Worm (Caenorhabditis elegans) whole organism, young adult: ENCODE data around the gene srn-1.

Experiments
- C06A6.2 ChIP-seq: fragments of 200-800 bp; sonication (Bioruptor generic); conservative IDR thresholded peaks from 2 replicates; pipeline ENCODE4 v1.3.6; 2022; ENCODE audit warnings: missing genetic modification characterization, missing compliant biosample characterization
- F37B4.10 ChIP-seq: fragments of 200-800 bp; sonication (Bioruptor generic); IDR thresholded peaks from 2 replicates; pipeline ENCODE4 v1.3.6; 2022; ENCODE audit warnings: missing genetic modification characterization, missing compliant biosample characterization
- F57A8.1 ChIP-seq: fragments of 200-800 bp; sonication (Bioruptor generic); optimal IDR thresholded peaks from 2 replicates; lab custom pipeline; 2018; ENCODE audit warnings: mild to moderate bottlenecking, missing genetic modification characterization, moderate library complexity, missing compliant biosample characterization
- F57C9.4 ChIP-seq: sonication (generic microtip); optimal IDR thresholded peaks from 2 replicates; lab custom pipeline; 2017; ENCODE audit warnings: mild to moderate bottlenecking, missing genetic modification characterization, missing compliant biosample characterization
- K11D2.4 ChIP-seq: fragments of 200-800 bp; sonication (Bioruptor generic); IDR thresholded peaks from 2 replicates; pipeline ENCODE4 v1.3.6; 2022; ENCODE audit warnings: missing genetic modification reagents, missing genetic modification characterization, missing compliant biosample characterization
- K12H6.12 ChIP-seq: fragments of 200-800 bp; sonication (Bioruptor generic); optimal IDR thresholded peaks from 2 replicates; lab custom pipeline; 2018; ENCODE audit warnings: mild to moderate bottlenecking, missing genetic modification characterization, missing compliant biosample characterization
- T07F8.4 ChIP-seq: sonication (generic microtip); optimal IDR thresholded peaks from 2 replicates; lab custom pipeline; 2016; ENCODE audit warnings: mild to moderate bottlenecking, missing genetic modification characterization, moderate library complexity, missing compliant biosample characterization
- T26A5.8 ChIP-seq: sonication (generic microtip); optimal IDR thresholded peaks from 2 replicates; lab custom pipeline; 2016; ENCODE audit warnings: missing genetic modification characterization, missing compliant biosample characterization
- Y53F4B.3 ChIP-seq: fragments of 200-800 bp; sonication (Bioruptor generic); IDR thresholded peaks from 2 replicates; pipeline ENCODE4 v1.3.6; 2022; ENCODE audit warnings: missing genetic modification reagents, missing genetic modification characterization, missing compliant biosample characterization
- Y53G8AR.9 ChIP-seq: fragments of 200-800 bp; sonication (Bioruptor generic); conservative IDR thresholded peaks from 2 replicates; pipeline ENCODE4 v1.3.6; 2022; ENCODE audit warnings: missing genetic modification reagents, missing genetic modification characterization, missing compliant biosample characterization
- Y79H2A.3 ChIP-seq: fragments of 200-800 bp; sonication (Bioruptor generic); conservative IDR thresholded peaks from 2 replicates; pipeline ENCODE4 v1.3.6; 2022; ENCODE audit warnings: missing genetic modification reagents, missing genetic modification characterization, missing compliant biosample characterization
- akir-1 ChIP-seq: fragments of 200-800 bp; sonication (Bioruptor generic); optimal IDR thresholded peaks from 2 replicates; lab custom pipeline; 2018; ENCODE audit warnings: mild to moderate bottlenecking, missing genetic modification characterization, moderate library complexity, missing compliant biosample characterization
- ama-1 ChIP-seq, 3 experiments: fragments of 150-350 bp in 1 of 3; sonication (generic microtip) in 2 of 3; optimal IDR thresholded peaks; 2 replicates each; lab custom pipeline; 2014 to 2018; ENCODE audit warnings: missing biosample characterization in 2 of 3, missing genetic modification characterization in 2 of 3, missing genetic modification reagents in 2 of 3
- attf-3 ChIP-seq: fragments of 200-800 bp; sonication (Bioruptor generic); conservative IDR thresholded peaks from 2 replicates; pipeline ENCODE4 v1.3.6; 2022; ENCODE audit warnings: missing genetic modification reagents, missing genetic modification characterization, missing compliant biosample characterization
- attf-6 ChIP-seq: fragments of 200-800 bp; sonication (Bioruptor generic); IDR thresholded peaks from 2 replicates; pipeline ENCODE4 v1.3.6; 2022; ENCODE audit warnings: missing genetic modification reagents, missing genetic modification characterization, missing compliant biosample characterization
- chd-7 ChIP-seq: sonication (generic microtip); optimal IDR thresholded peaks from 2 replicates; lab custom pipeline; 2016; ENCODE audit warnings: mild to moderate bottlenecking, missing genetic modification characterization, moderate library complexity, missing compliant biosample characterization
- dpl-1 ChIP-seq: fragments of 150-350 bp; optimal IDR thresholded peaks from 2 replicates; lab custom pipeline; 2014; ENCODE audit warnings: missing biosample characterization, missing genetic modification reagents, missing genetic modification characterization
- egl-44 ChIP-seq: fragments of 200-800 bp; sonication (Bioruptor generic); IDR thresholded peaks from 2 replicates; pipeline ENCODE4 v1.3.6; 2022; ENCODE audit warnings: missing genetic modification reagents, missing genetic modification characterization, missing compliant biosample characterization
- egrh-3 ChIP-seq: fragments of 200-800 bp; sonication (Bioruptor generic); IDR thresholded peaks from 2 replicates; pipeline ENCODE4 v1.3.6; 2022; ENCODE audit warnings: missing genetic modification reagents, missing genetic modification characterization, missing compliant biosample characterization
- ekl-4 ChIP-seq: fragments of 200-800 bp; sonication (Bioruptor generic); IDR thresholded peaks from 2 replicates; pipeline ENCODE4 v1.3.6; 2022; ENCODE audit warnings: missing genetic modification reagents, missing genetic modification characterization, missing compliant biosample characterization
- ets-4 ChIP-seq: fragments of 200-800 bp; sonication (Bioruptor generic); optimal IDR thresholded peaks from 2 replicates; lab custom pipeline; 2018; ENCODE audit warnings: mild to moderate bottlenecking, missing genetic modification characterization, missing compliant biosample characterization
- gei-17 ChIP-seq: fragments of 200-800 bp; sonication (Bioruptor generic); optimal IDR thresholded peaks from 2 replicates; lab custom pipeline; 2018; ENCODE audit warnings: mild to moderate bottlenecking, missing genetic modification characterization, missing compliant biosample characterization
- hmg-1.2 ChIP-seq: fragments of 200-800 bp; sonication (Bioruptor generic); IDR thresholded peaks from 2 replicates; pipeline ENCODE4 v1.3.6; 2022; ENCODE audit warnings: missing genetic modification reagents, missing genetic modification characterization, missing compliant biosample characterization
- lin-26 ChIP-seq: fragments of 200-800 bp; sonication (Bioruptor generic); IDR thresholded peaks from 2 replicates; pipeline ENCODE4 v1.3.6; 2022; ENCODE audit warnings: missing genetic modification reagents, missing genetic modification characterization, missing compliant biosample characterization
- lin-35 ChIP-seq, 3 experiments: fragments of 150-350 bp in 2 of 3; sonication (generic microtip) in 1 of 3; optimal IDR thresholded peaks; 2 replicates each; lab custom pipeline; 2014 to 2018; ENCODE audit warnings: missing biosample characterization in 3 of 3, missing genetic modification characterization in 3 of 3, missing genetic modification reagents in 3 of 3
- lin-40 ChIP-seq: sonication (generic microtip); optimal IDR thresholded peaks from 2 replicates; lab custom pipeline; 2016; ENCODE audit warnings: missing genetic modification characterization, mild to moderate bottlenecking, missing compliant biosample characterization, missing genotype, missing genetic modification reagents
- lin-54 ChIP-seq: fragments of 200-800 bp; sonication (Bioruptor generic); optimal IDR thresholded peaks from 2 replicates; lab custom pipeline; 2018; ENCODE audit warnings: mild to moderate bottlenecking, missing genetic modification characterization, missing compliant biosample characterization
- lsl-1 ChIP-seq: fragments of 200-800 bp; sonication (Bioruptor generic); optimal IDR thresholded peaks from 2 replicates; lab custom pipeline; 2018; ENCODE audit warnings: mild to moderate bottlenecking, missing genetic modification characterization, moderate library complexity, missing compliant biosample characterization
- lsy-27 ChIP-seq: sonication (generic microtip); optimal IDR thresholded peaks from 2 replicates; lab custom pipeline; 2017; ENCODE audit warnings: missing genetic modification characterization, mild to moderate bottlenecking, missing compliant biosample characterization, antibody characterized with exemption, missing genotype, borderline replicate concordance; ENCODE audit not compliant: insufficient read depth
- mcd-1 ChIP-seq: fragments of 200-800 bp; sonication (Bioruptor generic); IDR thresholded peaks from 2 replicates; pipeline ENCODE4 v1.3.6; 2022; ENCODE audit warnings: missing genetic modification reagents, missing genetic modification characterization, missing compliant biosample characterization
- mel-28 ChIP-seq: sonication (generic microtip); optimal IDR thresholded peaks from 2 replicates; lab custom pipeline; 2016; ENCODE audit warnings: borderline replicate concordance, mild to moderate bottlenecking, missing genetic modification characterization, missing compliant biosample characterization
- mes-4 ChIP-seq: sonication (generic microtip); optimal IDR thresholded peaks from 2 replicates; lab custom pipeline; 2016; ENCODE audit warnings: missing genotype, missing genetic modification characterization, missing compliant biosample characterization
- nfya-2 ChIP-seq: fragments of 200-800 bp; sonication (Bioruptor generic); IDR thresholded peaks from 2 replicates; pipeline ENCODE4 v1.3.6; 2022; ENCODE audit warnings: missing genetic modification reagents, missing genetic modification characterization, missing compliant biosample characterization
- nhr-27 ChIP-seq: fragments of 200-800 bp; sonication (Bioruptor generic); optimal IDR thresholded peaks from 2 replicates; lab custom pipeline; 2018; ENCODE audit warnings: mild to moderate bottlenecking, missing genetic modification characterization, moderate library complexity, missing compliant biosample characterization
- nhr-90 ChIP-seq: sonication (generic microtip); optimal IDR thresholded peaks from 2 replicates; lab custom pipeline; 2016; ENCODE audit warnings: missing genotype, mild to moderate bottlenecking, missing genetic modification characterization, missing compliant biosample characterization
- rec-8 ChIP-seq, 2 experiments: sonication (generic microtip); optimal IDR thresholded peaks; 2 replicates each; lab custom pipeline; 2016; ENCODE audit warnings: mild to moderate bottlenecking in 2 of 2, missing genetic modification characterization in 2 of 2, missing genetic modification reagents in 2 of 2, missing genotype in 2 of 2, missing biosample characterization in 1 of 2, missing compliant biosample characterization in 1 of 2, moderate library complexity in 1 of 2
- snpc-1.1 ChIP-seq: sonication (generic microtip); optimal IDR thresholded peaks from 2 replicates; lab custom pipeline; 2017; ENCODE audit warnings: missing genetic modification characterization, mild to moderate bottlenecking, missing compliant biosample characterization, antibody characterized with exemption, moderate library complexity, missing genotype, missing genetic modification reagents; ENCODE audit not compliant: insufficient read depth
- snpc-4 ChIP-seq, 5 experiments: fragments of 150-350 bp in 1 of 5; sonication (generic microtip) in 4 of 5; optimal IDR thresholded peaks; 2 replicates each; lab custom pipeline; 2014 to 2018; ENCODE audit warnings: missing genetic modification characterization in 5 of 5, missing biosample characterization in 3 of 5, antibody characterized with exemption in 2 of 5, mild to moderate bottlenecking in 2 of 5, missing compliant biosample characterization in 2 of 5, missing genotype in 2 of 5, moderate library complexity in 2 of 5, missing genetic modification reagents in 1 of 5
- xnd-1 ChIP-seq: sonication (generic microtip); optimal IDR thresholded peaks from 2 replicates; lab custom pipeline; 2016; ENCODE audit warnings: missing genotype, missing genetic modification reagents, missing genetic modification characterization, missing compliant biosample characterization
- zim-3 ChIP-seq: sonication (generic microtip); optimal IDR thresholded peaks from 2 replicates; lab custom pipeline; 2017; ENCODE audit warnings: mild to moderate bottlenecking, missing genetic modification characterization, moderate library complexity, missing compliant biosample characterization
- ztf-18 ChIP-seq: sonication (generic microtip); optimal IDR thresholded peaks from 2 replicates; lab custom pipeline; 2016; ENCODE audit warnings: missing genotype, mild to moderate bottlenecking, missing genetic modification characterization, missing compliant biosample characterization
- ztf-22 ChIP-seq: fragments of 200-800 bp; sonication (Bioruptor generic); optimal IDR thresholded peaks from 2 replicates; lab custom pipeline; 2018; ENCODE audit warnings: mild to moderate bottlenecking, missing genetic modification characterization, moderate library complexity, missing compliant biosample characterization
- ztf-25 ChIP-seq: fragments of 200-800 bp; sonication (Bioruptor generic); IDR thresholded peaks from 2 replicates; pipeline ENCODE4 v1.3.6; 2022; ENCODE audit warnings: missing genetic modification reagents, missing genetic modification characterization, missing compliant biosample characterization
- ztf-3 ChIP-seq: fragments of 200-800 bp; sonication (Bioruptor generic); optimal IDR thresholded peaks from 2 replicates; lab custom pipeline; 2018; ENCODE audit warnings: mild to moderate bottlenecking, missing genetic modification characterization, missing compliant biosample characterization
- ztf-6 ChIP-seq: fragments of 200-800 bp; sonication (Bioruptor generic); IDR thresholded peaks from 2 replicates; pipeline ENCODE4 v1.3.6; 2022; ENCODE audit warnings: missing genetic modification reagents, missing genetic modification characterization, missing compliant biosample characterization

The srn-1 gene

DNA sequence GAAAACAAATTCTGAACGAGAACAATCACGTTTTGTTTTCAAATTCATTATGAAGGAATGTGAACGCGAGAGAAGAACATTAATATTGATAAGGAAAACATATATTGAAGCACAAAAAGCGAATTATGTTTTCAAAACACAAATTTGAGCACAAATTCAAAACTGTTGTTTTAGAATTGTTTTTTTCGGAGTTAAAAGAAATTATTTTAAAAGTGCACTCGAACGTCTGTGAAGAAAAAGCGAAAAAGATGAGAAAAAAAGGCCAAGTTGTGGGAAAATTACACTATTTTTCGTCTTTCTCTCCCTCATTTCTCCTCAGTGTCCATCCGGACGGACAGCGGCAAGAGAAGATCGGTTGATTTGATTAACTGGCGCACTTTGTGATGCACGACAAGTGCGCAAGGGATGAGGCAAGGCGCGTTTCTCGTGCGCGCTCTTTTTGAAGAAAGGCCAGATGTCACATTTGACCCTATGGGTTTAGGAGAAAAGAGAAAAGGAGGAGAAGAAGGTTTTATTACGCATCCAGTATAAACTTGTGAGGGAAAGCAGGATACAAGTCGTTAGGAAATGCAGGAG is 18.9 kb downstream of the srn-1 start, which contains the start of gene mrck-1 (continued):
- TF ChIP-seq rec-8 (tag; optimal IDR thresholded peaks at IDR 0.05; lab: Kevin White, UChicago): no peak
- TF ChIP-seq akir-1 (GFP tag; lab: Kevin White, UChicago): no peak
- TF ChIP-seq ztf-25: no peak
- no peak for TF ChIP-seq mes-4 (tag; lab: Kevin White, UChicago)
- TF ChIP-seq Y79H2A.3 (GFP tag; lab: Robert Waterston, UW): no peak
- TF ChIP-seq F57C9.4 (tag; lab: Kevin White, UChicago): no peak
- peak; percentile 80 for TF ChIP-seq ekl-4 (GFP tag; lab: Robert Waterston, UW)
- TF ChIP-seq lin-35 (GFP tag; optimal IDR thresholded peaks at IDR 0.05; lab: Kevin White, UChicago): peak in 1 of 3 experiments; percentile 89
- TF ChIP-seq ztf-3 (GFP tag; lab: Kevin White, UChicago): no peak
- peak; percentile 87 for TF ChIP-seq K12H6.12
- no peak for TF ChIP-seq mel-28 (tag; lab: Kevin White, UChicago)
- TF ChIP-seq lin-54 (GFP tag; lab: Kevin White, UChicago): peak; percentile 82
- no peak for TF ChIP-seq ztf-6 (GFP tag; lab: Robert Waterston, UW)
- TF ChIP-seq hmg-1.2 (GFP tag; lab: Robert Waterston, UW): peak; percentile 67
- no peak for TF ChIP-seq T26A5.8 (tag; lab: Kevin White, UChicago)
- TF ChIP-seq lin-26 (GFP tag; lab: Robert Waterston, UW): 0 out of 2 replicates have a peak, but pooled peaks have one; percentile 35
- peak; percentile 83 for TF ChIP-seq ztf-22 (GFP tag; lab: Kevin White, UChicago)
- TF ChIP-seq attf-3: no peak
- peak; percentile 80 for TF ChIP-seq chd-7 (tag; lab: Kevin White, UChicago)
- no peak for TF ChIP-seq attf-6 (GFP tag; lab: Robert Waterston, UW)
- TF ChIP-seq C06A6.2 (GFP tag; lab: Robert Waterston, UW): peak; percentile 85
- no peak for TF ChIP-seq F57A8.1 (GFP tag; lab: Kevin White, UChicago)
- peak; percentile 58 for TF ChIP-seq dpl-1 (GFP tag; lab: Kevin White, UChicago)
- no peak for TF ChIP-seq F37B4.10 (GFP tag; lab: Robert Waterston, UW)
- TF ChIP-seq Y53F4B.3 (GFP tag; lab: Robert Waterston, UW): no peak
- TF ChIP-seq egrh-3 (GFP tag; lab: Robert Waterston, UW): no peak
- peak; percentile 36 for TF ChIP-seq gei-17 (GFP tag; lab: Kevin White, UChicago)
- TF ChIP-seq ets-4 (GFP tag; lab: Kevin White, UChicago): no peak
- TF ChIP-seq lsl-1 (GFP tag; lab: Kevin White, UChicago): peak; percentile 22
- TF ChIP-seq xnd-1 (tag; lab: Kevin White, UChicago): no peak
- no peak for TF ChIP-seq zim-3 (tag; lab: Kevin White, UChicago)
- peak; percentile 97 for TF ChIP-seq ztf-18 (tag; lab: Kevin White, UChicago)
- peak; percentile 51 for TF ChIP-seq nhr-90 (tag; lab: Kevin White, UChicago)
- peak; percentile 6 for TF ChIP-seq lsy-27 (tag; lab: Kevin White, UChicago)
- peak; percentile 80 for TF ChIP-seq egl-44
- peak; percentile 72 for TF ChIP-seq snpc-4 (GFP tag; optimal IDR thresholded peaks at IDR 0.05; lab: Kevin White, UChicago)
- peak in 3 of 4 experiments; percentile 61 to 65 (median 64) for TF ChIP-seq snpc-4 (tag; optimal IDR thresholded peaks at IDR 0.05; lab: Kevin White, UChicago)
- no peak for TF ChIP-seq T07F8.4 (tag; lab: Kevin White, UChicago)
- TF ChIP-seq Y53G8AR.9: peak; percentile 91
- TF ChIP-seq mcd-1 (GFP tag; lab: Robert Waterston, UW): peak; percentile 85
- TF ChIP-seq nfya-2 (GFP tag; lab: Robert Waterston, UW): no peak
- peak; percentile 87 for TF ChIP-seq K11D2.4 (GFP tag; lab: Robert Waterston, UW)
- TF ChIP-seq lin-40 (tag; lab: Kevin White, UChicago): peak; percentile 95
- no peak for TF ChIP-seq snpc-1.1 (tag; lab: Kevin White, UChicago)
- no peak for TF ChIP-seq ama-1 (optimal IDR thresholded peaks at IDR 0.05; lab: Kevin White, UChicago)
- TF ChIP-seq ama-1 (GFP tag; optimal IDR thresholded peaks at IDR 0.05; lab: Kevin White, UChicago): no peak
- no peak for TF ChIP-seq nhr-27 (tag; lab: Kevin White, UChicago)
- TF ChIP-seq, all 124 proteins: peak for 53
